Worm (Caenorhabditis elegans) whole organism, L4 larva: ENCODE data around the gene ZK688.12.

Source experiments
- F10B5.3 ChIP-seq: sonication (generic microtip); optimal IDR thresholded peaks from 2 replicates; lab custom pipeline; 2016; ENCODE audit warnings: mild to moderate bottlenecking, missing genetic modification characterization, missing compliant biosample characterization
- F26F4.8 ChIP-seq: fragments of 200-800 bp; sonication (Bioruptor generic); conservative IDR thresholded peaks from 2 replicates; pipeline ENCODE4 v1.3.6; 2022; ENCODE audit warnings: missing genetic modification characterization, missing compliant biosample characterization
- T20F7.1 ChIP-seq: fragments of 200-800 bp; sonication (Bioruptor generic); optimal IDR thresholded peaks from 2 replicates; lab custom pipeline; 2018; ENCODE audit warnings: mild to moderate bottlenecking, missing genetic modification characterization, missing compliant biosample characterization
- Y5F2A.4 ChIP-seq: fragments of 200-800 bp; sonication (Bioruptor generic); optimal IDR thresholded peaks from 2 replicates; lab custom pipeline; 2018; ENCODE audit warnings: mild to moderate bottlenecking, missing genetic modification characterization, missing compliant biosample characterization
- Y75B8A.6 ChIP-seq: fragments of 200-800 bp; sonication (Bioruptor generic); IDR thresholded peaks from 2 replicates; pipeline ENCODE4 v1.3.6; 2022; ENCODE audit warnings: missing genetic modification reagents, missing genetic modification characterization, missing compliant biosample characterization
- ZK337.2 ChIP-seq: fragments of 200-800 bp; sonication (Bioruptor generic); IDR thresholded peaks from 2 replicates; pipeline ENCODE4 v1.3.6; 2022; ENCODE audit warnings: missing genetic modification reagents, missing genetic modification characterization, missing compliant biosample characterization
- aly-2 ChIP-seq: sonication (generic microtip); optimal IDR thresholded peaks from 2 replicates; lab custom pipeline; 2018; ENCODE audit warnings: missing biosample characterization, missing genetic modification characterization
- attf-4 ChIP-seq: sonication (generic microtip); optimal IDR thresholded peaks from 3 replicates; lab custom pipeline; 2017; ENCODE audit warnings: missing biosample characterization, missing genetic modification characterization
- ceh-20 ChIP-seq: fragments of 200-800 bp; sonication (Bioruptor generic); IDR thresholded peaks from 2 replicates; pipeline ENCODE4 v1.3.6; 2022; ENCODE audit warnings: missing genetic modification reagents, missing genetic modification characterization, missing compliant biosample characterization
- ceh-28 ChIP-seq: fragments of 150-350 bp; optimal IDR thresholded peaks from 2 replicates; lab custom pipeline; 2014; ENCODE audit warnings: missing biosample characterization, missing genetic modification reagents, missing genetic modification characterization
- ceh-62 ChIP-seq: sonication (generic microtip); optimal IDR thresholded peaks from 2 replicates; lab custom pipeline; 2017; ENCODE audit warnings: missing biosample characterization, missing genetic modification characterization
- ceh-82 ChIP-seq: sonication (generic microtip); optimal IDR thresholded peaks from 2 replicates; lab custom pipeline; 2017; ENCODE audit warnings: missing biosample characterization, missing genetic modification characterization
- ctbp-1 ChIP-seq: fragments of 200-800 bp; sonication (Bioruptor generic); IDR thresholded peaks from 2 replicates; pipeline ENCODE4 v1.3.6; 2022; ENCODE audit warnings: missing genetic modification reagents, missing genetic modification characterization, missing compliant biosample characterization
- daf-16 ChIP-seq, 3 experiments: sonication (generic microtip); optimal IDR thresholded peaks; 2 replicates each; lab custom pipeline; 2016 to 2017; ENCODE audit warnings: missing genetic modification characterization in 3 of 3, missing genetic modification reagents in 3 of 3, mild to moderate bottlenecking in 2 of 3, missing compliant biosample characterization in 2 of 3, missing biosample characterization in 1 of 3, moderate library complexity in 1 of 3
- dmd-6 ChIP-seq: fragments of 200-800 bp; sonication (Bioruptor generic); IDR thresholded peaks from 2 replicates; pipeline ENCODE4 v1.3.6; 2022; ENCODE audit warnings: missing genetic modification reagents, missing genetic modification characterization, missing compliant biosample characterization
- dmd-8 ChIP-seq: fragments of 200-800 bp; sonication (Bioruptor generic); IDR thresholded peaks from 2 replicates; pipeline ENCODE4 v1.3.6; 2022; ENCODE audit warnings: missing genetic modification characterization, missing compliant biosample characterization
- dmd-9 ChIP-seq: fragments of 200-800 bp; sonication (Bioruptor generic); IDR thresholded peaks from 2 replicates; pipeline ENCODE4 v1.3.6; 2022; ENCODE audit warnings: missing genetic modification reagents, missing genetic modification characterization, missing compliant biosample characterization
- dpl-1 ChIP-seq: fragments of 150-350 bp; optimal IDR thresholded peaks from 2 replicates; lab custom pipeline; 2014; ENCODE audit warnings: missing biosample characterization, missing genetic modification reagents, missing genetic modification characterization
- dve-1 ChIP-seq: sonication (generic microtip); optimal IDR thresholded peaks from 2 replicates; lab custom pipeline; 2017; ENCODE audit warnings: antibody characterized with exemption, mild to moderate bottlenecking, missing genetic modification characterization, missing compliant biosample characterization; ENCODE audit not compliant: insufficient read depth
- fkh-10 ChIP-seq: fragments of 150-350 bp; optimal IDR thresholded peaks from 2 replicates; lab custom pipeline; 2014; ENCODE audit warnings: missing biosample characterization, missing genetic modification reagents, missing genetic modification characterization
- gei-8 ChIP-seq: fragments of 200-800 bp; sonication (Bioruptor generic); optimal IDR thresholded peaks from 2 replicates; lab custom pipeline; 2018; ENCODE audit warnings: mild to moderate bottlenecking, missing genetic modification characterization, missing compliant biosample characterization
- hif-1 ChIP-seq, 2 experiments: sonication (generic microtip); optimal IDR thresholded peaks; 2 replicates each; lab custom pipeline; 2016 to 2017; ENCODE audit warnings: missing compliant biosample characterization in 2 of 2, missing genetic modification characterization in 2 of 2, missing genetic modification reagents in 2 of 2, missing genotype in 2 of 2, mild to moderate bottlenecking in 1 of 2
- hlh-11 ChIP-seq: fragments of 200-800 bp; sonication (Bioruptor generic); optimal IDR thresholded peaks from 2 replicates; lab custom pipeline; 2018; ENCODE audit warnings: mild to moderate bottlenecking, missing genetic modification characterization, missing compliant biosample characterization
- hlh-30 ChIP-seq: sonication (generic microtip); optimal IDR thresholded peaks from 2 replicates; lab custom pipeline; 2017; ENCODE audit warnings: antibody characterized with exemption, mild to moderate bottlenecking, missing genetic modification characterization, missing compliant biosample characterization; ENCODE audit not compliant: insufficient read depth
- lim-7 ChIP-seq: fragments of 200-800 bp; sonication (Bioruptor generic); IDR thresholded peaks from 2 replicates; pipeline ENCODE4 v1.3.6; 2022; ENCODE audit warnings: missing genetic modification characterization, missing compliant biosample characterization
- lin-29 ChIP-seq: fragments of 200-800 bp; sonication (Bioruptor generic); IDR thresholded peaks from 2 replicates; pipeline ENCODE4 v1.3.6; 2022; ENCODE audit warnings: missing genetic modification reagents, missing genetic modification characterization, missing compliant biosample characterization
- madf-5 ChIP-seq, 2 experiments: fragments of 200-800 bp; sonication (Bioruptor generic); IDR thresholded peaks; 2 replicates each; pipeline ENCODE4 v1.3.6; 2022; ENCODE audit warnings: missing compliant biosample characterization in 2 of 2, missing genetic modification characterization in 2 of 2
- mdl-1 ChIP-seq, 2 experiments: fragments of 150-350 bp in 1 of 2; sonication (generic microtip) in 1 of 2; optimal IDR thresholded peaks; 2 replicates each; lab custom pipeline; 2014 to 2017; ENCODE audit warnings: missing biosample characterization in 2 of 2, missing genetic modification characterization in 2 of 2
- mes-2 ChIP-seq: sonication (generic microtip); optimal IDR thresholded peaks from 2 replicates; lab custom pipeline; 2016; ENCODE audit warnings: missing genotype, mild to moderate bottlenecking, missing genetic modification characterization, missing compliant biosample characterization; ENCODE audit not compliant: poor library complexity, severe bottlenecking
- mxl-2 ChIP-seq: fragments of 200-800 bp; sonication (Bioruptor generic); conservative IDR thresholded peaks from 2 replicates; pipeline ENCODE4 v1.3.6; 2022; ENCODE audit warnings: missing genetic modification reagents, missing genetic modification characterization, missing compliant biosample characterization
- mxl-3 ChIP-seq: fragments of 200-800 bp; sonication (Bioruptor generic); optimal IDR thresholded peaks from 2 replicates; lab custom pipeline; 2018; ENCODE audit warnings: mild to moderate bottlenecking, missing genetic modification characterization, missing compliant biosample characterization
- nhr-102 ChIP-seq: sonication (generic microtip); optimal IDR thresholded peaks from 2 replicates; lab custom pipeline; 2016; ENCODE audit warnings: mild to moderate bottlenecking, missing genetic modification characterization, moderate library complexity, missing compliant biosample characterization
- nhr-25 ChIP-seq: sonication (generic microtip); optimal IDR thresholded peaks from 2 replicates; lab custom pipeline; 2017; ENCODE audit warnings: missing genetic modification characterization, mild to moderate bottlenecking, missing compliant biosample characterization, antibody characterized with exemption, moderate library complexity, borderline replicate concordance; ENCODE audit not compliant: insufficient read depth
- nhr-28 ChIP-seq: fragments of 150-350 bp; optimal IDR thresholded peaks from 2 replicates; lab custom pipeline; 2014; ENCODE audit warnings: missing biosample characterization, missing genetic modification characterization
- nhr-41 ChIP-seq: fragments of 200-800 bp; sonication (Bioruptor generic); IDR thresholded peaks from 2 replicates; pipeline ENCODE4 v1.3.6; 2022; ENCODE audit warnings: missing genetic modification reagents, missing genetic modification characterization, missing compliant biosample characterization
- nhr-42 ChIP-seq: fragments of 200-800 bp; sonication (Bioruptor generic); IDR thresholded peaks from 2 replicates; pipeline ENCODE4 v1.3.6; 2022; ENCODE audit warnings: missing genetic modification characterization, missing compliant biosample characterization
- nhr-6 ChIP-seq: fragments of 150-350 bp; optimal IDR thresholded peaks from 2 replicates; lab custom pipeline; 2014; ENCODE audit warnings: missing biosample characterization, missing genetic modification characterization
- pqm-1 ChIP-seq: sonication (generic microtip); optimal IDR thresholded peaks from 2 replicates; lab custom pipeline; 2017; ENCODE audit warnings: missing biosample characterization, missing genetic modification characterization
- saeg-2 ChIP-seq: fragments of 200-800 bp; sonication (Bioruptor generic); IDR thresholded peaks from 2 replicates; pipeline ENCODE4 v1.3.6; 2022; ENCODE audit warnings: missing genetic modification reagents, missing genetic modification characterization, missing compliant biosample characterization
- sdz-12 ChIP-seq: fragments of 200-800 bp; sonication (Bioruptor generic); optimal IDR thresholded peaks from 2 replicates; lab custom pipeline; 2018; ENCODE audit warnings: mild to moderate bottlenecking, missing genetic modification characterization, missing compliant biosample characterization
- set-16 ChIP-seq: fragments of 200-800 bp; sonication (Bioruptor generic); IDR thresholded peaks from 2 replicates; pipeline ENCODE4 v1.3.6; 2022; ENCODE audit warnings: missing genetic modification reagents, missing genetic modification characterization, missing compliant biosample characterization
- snpc-4 ChIP-seq: fragments of 150-350 bp; optimal IDR thresholded peaks from 2 replicates; lab custom pipeline; 2014; ENCODE audit warnings: missing biosample characterization, missing genetic modification characterization
- spr-1 ChIP-seq: sonication (generic microtip); optimal IDR thresholded peaks from 2 replicates; lab custom pipeline; 2016; ENCODE audit warnings: mild to moderate bottlenecking, missing genetic modification characterization, missing compliant biosample characterization
- tra-1 ChIP-seq: fragments of 200-800 bp; sonication (Bioruptor generic); IDR thresholded peaks from 2 replicates; pipeline ENCODE4 v1.3.6; 2022; ENCODE audit warnings: missing genetic modification reagents, missing genetic modification characterization, missing compliant biosample characterization
- unc-62 ChIP-seq, 3 experiments: fragments of 150-350 bp in 1 of 3; sonication (generic microtip); optimal IDR thresholded peaks in 2 of 3; peaks in 1 of 3; 1 replicate in 1 of 3; 2 replicates in 2 of 3; lab custom pipeline; 2014 to 2017; ENCODE audit warnings: missing biosample characterization in 3 of 3, missing genetic modification characterization in 3 of 3, missing genetic modification reagents in 3 of 3, missing genotype in 1 of 3
- zag-1 ChIP-seq: fragments of 150-350 bp; optimal IDR thresholded peaks from 2 replicates; lab custom pipeline; 2014; ENCODE audit warnings: missing biosample characterization, missing genetic modification characterization
- zip-11 ChIP-seq: fragments of 200-800 bp; sonication (Bioruptor generic); IDR thresholded peaks from 2 replicates; pipeline ENCODE4 v1.3.6; 2022; ENCODE audit warnings: missing genetic modification characterization, missing compliant biosample characterization
- ztf-11 ChIP-seq: fragments of 150-350 bp; optimal IDR thresholded peaks from 2 replicates; lab custom pipeline; 2014; ENCODE audit warnings: missing biosample characterization, missing genetic modification characterization

Gene ZK688.12

ce11 chrIII:7917667-7918066 is 4.3 kb upstream of the ZK688.12 start, which contains the start of gene gly-3:
Gene gly-3 (minus strand): TSS chrIII:7917767.
- no peak for TF ChIP-seq nhr-25 (tag; lab: Kevin White, UChicago)
- no peak for TF ChIP-seq dve-1
- TF ChIP-seq Y75B8A.6 (GFP tag; lab: Robert Waterston, UW) = no peak
- TF ChIP-seq dmd-8 (GFP tag; lab: Robert Waterston, UW) = no peak
- no peak for TF ChIP-seq aly-2 (tag; lab: Kevin White, UChicago)
- TF ChIP-seq Y5F2A.4 (GFP tag; lab: Kevin White, UChicago) = no peak
- no peak for TF ChIP-seq ztf-11
- TF ChIP-seq daf-16 (GFP tag; optimal IDR thresholded peaks at IDR 0.05; lab: Kevin White, UChicago) = no peak
- TF ChIP-seq daf-16 (tag; optimal IDR thresholded peaks at IDR 0.05; lab: Kevin White, UChicago) = no peak
- no peak for TF ChIP-seq nhr-6 (tag; lab: Kevin White, UChicago)
- TF ChIP-seq attf-4 (tag; lab: Kevin White, UChicago) = no peak
- no peak for TF ChIP-seq ceh-20 (GFP tag; lab: Robert Waterston, UW)
- TF ChIP-seq madf-5 (GFP tag; IDR thresholded peaks at IDR 0.05; lab: Robert Waterston, UW) = no peak
- TF ChIP-seq spr-1 (tag; lab: Kevin White, UChicago) = no peak
- TF ChIP-seq nhr-102 = no peak
- no peak for TF ChIP-seq mxl-2 (GFP tag; lab: Robert Waterston, UW)

DNA sequence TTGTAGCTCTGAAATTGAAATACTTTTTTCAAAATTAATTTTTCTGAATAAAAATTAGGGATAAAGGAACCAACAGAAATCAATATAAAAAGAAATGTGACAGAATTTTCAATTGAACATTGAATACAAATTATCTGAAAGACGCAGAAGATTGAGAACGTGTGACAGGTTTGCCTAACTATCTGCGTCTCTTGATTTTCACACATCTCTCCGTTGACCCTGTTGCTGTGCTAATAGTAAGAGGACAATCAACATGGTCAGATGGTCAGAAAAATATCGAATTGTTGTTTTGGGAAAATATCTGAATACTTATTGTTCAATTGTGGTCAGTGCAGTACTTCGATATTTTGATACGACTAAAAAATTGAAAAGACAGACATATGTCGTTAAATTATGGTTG is 1.8 kb downstream of the ZK688.12 start, which contains the start of gene ZK688.7:
ZK688.7 (minus strand) TSS at position 14 of the 400 bp plus-strand sequence.
- TF ChIP-seq F10B5.3 (tag; lab: Kevin White, UChicago) = no peak
- no peak for TF ChIP-seq set-16 (GFP tag; lab: Robert Waterston, UW)
- peak; percentile 60 for TF ChIP-seq nhr-28 (tag; lab: Kevin White, UChicago)
- no peak for TF ChIP-seq tra-1 (GFP tag; lab: Robert Waterston, UW)
- TF ChIP-seq pqm-1 (tag; lab: Kevin White, UChicago) = no peak
- TF ChIP-seq gei-8 (GFP tag; lab: Kevin White, UChicago) = no peak
- no peak for TF ChIP-seq zip-11 (GFP tag; lab: Robert Waterston, UW)
- TF ChIP-seq unc-62 (GFP tag; optimal IDR thresholded peaks at IDR 0.05 in 1 of 2; lab: Kevin White, UChicago) = peak in 1 of 2 experiments; percentile 87
- TF ChIP-seq unc-62 (tag; optimal IDR thresholded peaks at IDR 0.05; lab: Kevin White, UChicago) = no peak
- no peak for TF ChIP-seq dmd-9 (GFP tag; lab: Robert Waterston, UW)
- TF ChIP-seq madf-5 (GFP tag; IDR thresholded peaks at IDR 0.05; lab: Robert Waterston, UW) = no peak
- TF ChIP-seq ztf-11 = no peak
- no peak for TF ChIP-seq ctbp-1 (GFP tag; lab: Robert Waterston, UW)
- TF ChIP-seq mdl-1 (tag; optimal IDR thresholded peaks at IDR 0.05; lab: Kevin White, UChicago) = peak in 1 of 2 experiments; percentile 47
- TF ChIP-seq lim-7 (GFP tag; lab: Robert Waterston, UW) = no peak
- no peak for TF ChIP-seq dmd-6
- no peak for TF ChIP-seq ceh-82 (tag; lab: Kevin White, UChicago)
- TF ChIP-seq T20F7.1 (GFP tag; lab: Kevin White, UChicago) = peak; percentile 2
- TF ChIP-seq saeg-2 (GFP tag; lab: Robert Waterston, UW) = no peak
- no peak for TF ChIP-seq snpc-4 (tag; lab: Kevin White, UChicago)
- no peak for TF ChIP-seq ceh-20 (GFP tag; lab: Robert Waterston, UW)
- TF ChIP-seq nhr-41 = no peak
- TF ChIP-seq nhr-25 (tag; lab: Kevin White, UChicago) = no peak
- TF ChIP-seq F26F4.8 = no peak
- no peak for TF ChIP-seq fkh-10 (GFP tag; lab: Kevin White, UChicago)
- TF ChIP-seq hlh-30 (tag; lab: Kevin White, UChicago) = peak; percentile 86
- TF ChIP-seq mxl-3 (GFP tag; lab: Kevin White, UChicago) = peak; percentile 31
- peak; percentile 56 for TF ChIP-seq hlh-11 (tag; lab: Kevin White, UChicago)
- TF ChIP-seq ceh-62 (tag; lab: Kevin White, UChicago) = no peak
- no peak for TF ChIP-seq sdz-12
- no peak for TF ChIP-seq mes-2
- TF ChIP-seq ceh-28 (tag; lab: Kevin White, UChicago) = no peak
- no peak for TF ChIP-seq zag-1
- no peak for TF ChIP-seq dpl-1 (GFP tag; lab: Kevin White, UChicago)
- no peak for TF ChIP-seq nhr-42 (GFP tag; lab: Robert Waterston, UW)
- no peak for TF ChIP-seq hif-1 (tag; optimal IDR thresholded peaks at IDR 0.05; lab: Kevin White, UChicago)
- TF ChIP-seq ZK337.2 = no peak
- no peak for TF ChIP-seq daf-16 (GFP tag; optimal IDR thresholded peaks at IDR 0.05; lab: Kevin White, UChicago)
- TF ChIP-seq daf-16 (tag; optimal IDR thresholded peaks at IDR 0.05; lab: Kevin White, UChicago) = peak; percentile 84
- TF ChIP-seq lin-29 = no peak
